Worm (Caenorhabditis elegans) whole organism, early embryonic: ENCODE results near the gene nhr-102.

Experiments
- B0310.2 ChIP-seq: sonication (generic microtip); optimal IDR thresholded peaks from 2 replicates; lab custom pipeline; 2016; ENCODE audit warnings: mild to moderate bottlenecking, missing genetic modification characterization, missing compliant biosample characterization
- aly-1 ChIP-seq: sonication (generic microtip); optimal IDR thresholded peaks from 2 replicates; lab custom pipeline; 2016; ENCODE audit warnings: missing genetic modification characterization, missing compliant biosample characterization
- ama-1 ChIP-seq: fragments of 150-350 bp; optimal IDR thresholded peaks from 2 replicates; lab custom pipeline; 2014
- ceh-13 ChIP-seq: fragments of 200-800 bp; sonication (Bioruptor generic); optimal IDR thresholded peaks from 2 replicates; lab custom pipeline; 2018; ENCODE audit warnings: mild to moderate bottlenecking, missing genetic modification characterization, missing compliant biosample characterization
- ets-7 ChIP-seq: sonication (generic microtip); optimal IDR thresholded peaks from 2 replicates; lab custom pipeline; 2016; ENCODE audit warnings: missing genotype, missing genetic modification characterization, missing compliant biosample characterization
- flt-1 ChIP-seq: fragments of 200-800 bp; sonication (Bioruptor generic); IDR thresholded peaks from 2 replicates; pipeline ENCODE4 v1.3.6; 2022; ENCODE audit warnings: missing genetic modification characterization, missing compliant biosample characterization
- hmg-4 ChIP-seq: fragments of 200-800 bp; sonication (Bioruptor generic); optimal IDR thresholded peaks from 2 replicates; lab custom pipeline; 2018; ENCODE audit warnings: mild to moderate bottlenecking, missing genetic modification characterization, missing compliant biosample characterization
- hnd-1 ChIP-seq: sonication (generic microtip); optimal IDR thresholded peaks from 2 replicates; lab custom pipeline; 2016; ENCODE audit warnings: missing genetic modification characterization, missing compliant biosample characterization
- scrt-1 ChIP-seq: fragments of 200-800 bp; sonication (Bioruptor generic); IDR thresholded peaks from 2 replicates; pipeline ENCODE4 v1.3.6; 2022; ENCODE audit warnings: missing genetic modification characterization, missing compliant biosample characterization
- sea-1 ChIP-seq: fragments of 200-800 bp; sonication (Bioruptor generic); conservative IDR thresholded peaks from 2 replicates; pipeline ENCODE4 v1.3.6; 2022; ENCODE audit warnings: missing genetic modification characterization, missing compliant biosample characterization
- tbx-11 ChIP-seq: fragments of 200-800 bp; sonication (Bioruptor generic); IDR thresholded peaks from 2 replicates; pipeline ENCODE4 v1.3.6; 2022; ENCODE audit warnings: missing genetic modification characterization, missing compliant biosample characterization
- tbx-37 ChIP-seq: fragments of 200-800 bp; sonication (Bioruptor generic); conservative IDR thresholded peaks from 2 replicates; pipeline ENCODE4 v1.3.6; 2022; ENCODE audit warnings: missing genetic modification reagents, missing genetic modification characterization, missing compliant biosample characterization
- tra-4 ChIP-seq: sonication (generic microtip); optimal IDR thresholded peaks from 2 replicates; lab custom pipeline; 2017; ENCODE audit warnings: missing genetic modification characterization, missing compliant biosample characterization

ce11 chrV:15873762-15874161, 2.4 kb downstream of the nhr-102 start:
- TF ChIP-seq ceh-13 = peak; percentile 99
- no peak for TF ChIP-seq ama-1 (lab: Kevin White, UChicago)
- peak; percentile 100 for TF ChIP-seq tbx-37
- TF ChIP-seq sea-1 (GFP tag; lab: Robert Waterston, UW) = peak; percentile 99
- peak; percentile 99 for TF ChIP-seq hmg-4 (GFP tag; lab: Kevin White, UChicago)
- peak; percentile 98 for TF ChIP-seq tra-4
- peak; percentile 100 for TF ChIP-seq flt-1 (GFP tag; lab: Robert Waterston, UW)
- TF ChIP-seq tbx-11 (GFP tag; lab: Robert Waterston, UW) = peak; percentile 100
- peak; percentile 99 for TF ChIP-seq aly-1 (tag; lab: Kevin White, UChicago)
- peak; percentile 97 for TF ChIP-seq ets-7 (tag; lab: Kevin White, UChicago)
- peak; percentile 99 for TF ChIP-seq B0310.2 (tag; lab: Kevin White, UChicago)
- peak; percentile 96 for TF ChIP-seq hnd-1 (tag; lab: Kevin White, UChicago)
- peak; percentile 100 for TF ChIP-seq scrt-1
